Fruit fly (Drosophila melanogaster) whole organism, embryonic: ENCODE results near the gene Tmem214.

ENCODE experiments used
- Ada2b ChIP-seq: fragments of 200-800 bp; sonication (Bioruptor generic); IDR thresholded peaks from 2 replicates; pipeline ENCODE4 v1.3.6; 2022; ENCODE audit warnings: missing biosample characterization, missing genetic modification characterization
- Awh ChIP-seq: fragments of 200-800 bp; sonication (Bioruptor generic); IDR thresholded peaks from 2 replicates; pipeline ENCODE4, ENCODE4 v1.3.6; 2022; ENCODE audit warnings: missing biosample characterization, missing genetic modification characterization
- BtbVII ChIP-seq: fragments of 200-800 bp; sonication (Bioruptor generic); optimal IDR thresholded peaks from 3 replicates; lab custom pipeline; 2017; ENCODE audit warnings: missing biosample characterization, mild to moderate bottlenecking, missing genetic modification characterization
- CG11085 ChIP-seq: fragments of 200-800 bp; sonication (Bioruptor generic); IDR thresholded peaks from 2 replicates; pipeline ENCODE4 v1.3.6; 2022; ENCODE audit warnings: missing biosample characterization, missing genetic modification characterization
- CG11456 ChIP-seq: fragments of 200-800 bp; sonication (Bioruptor generic); IDR thresholded peaks from 3 replicates; pipeline ENCODE4 v1.3.6; 2022; ENCODE audit warnings: missing biosample characterization, missing genetic modification characterization
- CG11560 ChIP-seq: fragments of 200-800 bp; sonication (Bioruptor generic); IDR thresholded peaks from 3 replicates; pipeline ENCODE4 v1.3.6; 2022; ENCODE audit warnings: missing biosample characterization, missing genetic modification characterization
- CG12219 ChIP-seq: fragments of 200-800 bp; sonication (Bioruptor generic); optimal IDR thresholded peaks from 3 replicates; lab custom pipeline; 2018; ENCODE audit warnings: missing biosample characterization, mild to moderate bottlenecking, missing genetic modification characterization
- CG13123 ChIP-seq: fragments of 200-800 bp; sonication (Bioruptor generic); optimal IDR thresholded peaks from 2 replicates; lab custom pipeline; 2016; ENCODE audit warnings: missing biosample characterization, missing genetic modification characterization
- CG13296 ChIP-seq: fragments of 200-800 bp; sonication (Bioruptor generic); optimal IDR thresholded peaks from 3 replicates; lab custom pipeline; 2018; ENCODE audit warnings: missing biosample characterization, mild to moderate bottlenecking, missing genetic modification characterization
- CG13775 ChIP-seq: fragments of 200-800 bp; sonication (Bioruptor generic); optimal IDR thresholded peaks from 3 replicates; lab custom pipeline; 2017; ENCODE audit warnings: missing biosample characterization, mild to moderate bottlenecking, missing genetic modification characterization
- CG1647 ChIP-seq: fragments of 200-800 bp; sonication (Bioruptor generic); optimal IDR thresholded peaks from 3 replicates; lab custom pipeline; 2016; ENCODE audit warnings: missing biosample characterization, missing genetic modification characterization
- CG3163 ChIP-seq: fragments of 200-800 bp; sonication (Bioruptor generic); optimal IDR thresholded peaks from 3 replicates; lab custom pipeline; 2016; ENCODE audit warnings: missing biosample characterization, missing genetic modification characterization
- CG3838 ChIP-seq: fragments of 200-800 bp; sonication (Bioruptor generic); optimal IDR thresholded peaks from 3 replicates; lab custom pipeline; 2016; ENCODE audit warnings: missing biosample characterization, missing genetic modification characterization
- CG4282 ChIP-seq: fragments of 200-800 bp; sonication (Bioruptor generic); optimal IDR thresholded peaks from 2 replicates; lab custom pipeline; 2016; ENCODE audit warnings: missing biosample characterization, missing genetic modification characterization
- CG43689 ChIP-seq: fragments of 200-800 bp; sonication (Bioruptor generic); IDR thresholded peaks from 2 replicates; pipeline ENCODE4 v1.3.6; 2022; ENCODE audit warnings: missing biosample characterization, missing genetic modification characterization
- CG4404 ChIP-seq: fragments of 200-800 bp; sonication (Bioruptor generic); IDR thresholded peaks from 2 replicates; pipeline ENCODE4 v1.3.6; 2022; ENCODE audit warnings: missing biosample characterization, missing genetic modification characterization
- CG4707 ChIP-seq: fragments of 200-800 bp; sonication (Bioruptor generic); optimal IDR thresholded peaks from 2 replicates; lab custom pipeline; 2018; ENCODE audit warnings: missing biosample characterization, mild to moderate bottlenecking, missing genetic modification characterization, moderate library complexity
- CG6272 ChIP-seq: fragments of 200-800 bp; sonication (Bioruptor generic); IDR thresholded peaks from 2 replicates; pipeline ENCODE4 v1.3.6; 2022; ENCODE audit warnings: missing biosample characterization, missing genetic modification characterization
- CG7839 ChIP-seq: fragments of 200-800 bp; sonication (Bioruptor generic); optimal IDR thresholded peaks from 3 replicates; lab custom pipeline; 2018; ENCODE audit warnings: missing biosample characterization, mild to moderate bottlenecking, missing genetic modification characterization, moderate library complexity
- CG7987 ChIP-seq: fragments of 200-800 bp; sonication (Bioruptor generic); optimal IDR thresholded peaks from 2 replicates; lab custom pipeline; 2018; ENCODE audit warnings: missing biosample characterization, mild to moderate bottlenecking, missing genetic modification characterization, moderate library complexity
- CG8478 ChIP-seq: fragments of >200 bp; optimal IDR thresholded peaks from 2 replicates; lab custom pipeline; 2018
- Eip74EF ChIP-seq, 2 experiments: fragments of 200-800 bp in 1 of 2; fragments of >200 bp in 1 of 2; sonication (Bioruptor generic) in 1 of 2; optimal IDR thresholded peaks; 2 replicates each; lab custom pipeline; 2017 to 2019; ENCODE audit warnings: missing biosample characterization in 2 of 2, missing genetic modification characterization in 2 of 2, mild to moderate bottlenecking in 1 of 2, moderate library complexity in 1 of 2
- Hr39 ChIP-seq: fragments of >200 bp; optimal IDR thresholded peaks from 2 replicates; lab custom pipeline; 2017
- Nf-YA ChIP-seq: fragments of 200-800 bp; sonication (Bioruptor generic); IDR thresholded peaks from 2 replicates; pipeline ENCODE4 v1.3.6; 2022; ENCODE audit warnings: missing biosample characterization, missing genetic modification characterization
- Usf ChIP-seq: fragments of 200-800 bp; sonication (Bioruptor generic); optimal IDR thresholded peaks from 2 replicates; lab custom pipeline; 2017; ENCODE audit warnings: missing genotype, missing biosample characterization, missing genetic modification characterization
- amos ChIP-seq: fragments of 200-800 bp; sonication (Bioruptor generic); IDR thresholded peaks from 2 replicates; pipeline ENCODE4 v1.3.6; 2022; ENCODE audit warnings: missing biosample characterization, missing genetic modification characterization; ENCODE audit not compliant: partially characterized antibody
- ase ChIP-seq: fragments of 200-800 bp; sonication (Bioruptor generic); IDR thresholded peaks from 3 replicates; pipeline ENCODE4 v1.3.6; 2022; ENCODE audit warnings: missing biosample characterization, missing genetic modification characterization
- bigmax ChIP-seq: fragments of 200-800 bp; sonication (Bioruptor generic); optimal IDR thresholded peaks from 2 replicates; lab custom pipeline; 2018; ENCODE audit warnings: missing biosample characterization, mild to moderate bottlenecking, missing genetic modification characterization
- caup ChIP-seq: fragments of 200-800 bp; sonication (Bioruptor generic); optimal IDR thresholded peaks from 3 replicates; lab custom pipeline; 2017; ENCODE audit warnings: missing biosample characterization, mild to moderate bottlenecking, missing genetic modification characterization, moderate library complexity; ENCODE audit not compliant: severe bottlenecking
- danr ChIP-seq: fragments of 200-800 bp; sonication (Bioruptor generic); IDR thresholded peaks from 2 replicates; pipeline ENCODE4 v1.3.6; 2022; ENCODE audit warnings: missing biosample characterization, missing genetic modification characterization
- fru ChIP-seq: fragments of >200 bp; optimal IDR thresholded peaks from 2 replicates; lab custom pipeline; 2017
- grn ChIP-seq: fragments of 200-800 bp; sonication (Bioruptor generic); optimal IDR thresholded peaks from 3 replicates; lab custom pipeline; 2017; ENCODE audit warnings: missing biosample characterization, missing genetic modification characterization
- h ChIP-seq: fragments of >200 bp; optimal IDR thresholded peaks from 2 replicates; lab custom pipeline; 2017
- maf-S ChIP-seq: fragments of 200-800 bp; sonication (Bioruptor generic); optimal IDR thresholded peaks from 2 replicates; lab custom pipeline; 2016; ENCODE audit warnings: missing biosample characterization, missing genetic modification characterization
- org-1 ChIP-seq: fragments of 200-800 bp; sonication (Bioruptor generic); optimal IDR thresholded peaks from 2 replicates; lab custom pipeline; 2017; ENCODE audit warnings: missing biosample characterization, missing genetic modification characterization
- otp ChIP-seq: fragments of 200-800 bp; sonication (Bioruptor generic); IDR thresholded peaks from 3 replicates; pipeline ENCODE4, ENCODE4 v1.3.6; 2022; ENCODE audit warnings: missing biosample characterization, missing genetic modification characterization
- peb ChIP-seq: fragments of 200-800 bp; sonication (Bioruptor generic); IDR thresholded peaks from 2 replicates; pipeline ENCODE4 v1.3.6; 2022; ENCODE audit warnings: missing biosample characterization, missing genetic modification characterization
- phol ChIP-seq: fragments of 200-800 bp; sonication (Bioruptor generic); optimal IDR thresholded peaks from 3 replicates; lab custom pipeline; 2018; ENCODE audit warnings: missing biosample characterization, mild to moderate bottlenecking, missing genetic modification characterization, moderate library complexity
- pros ChIP-seq: fragments of 200-800 bp; sonication (Bioruptor generic); optimal IDR thresholded peaks from 3 replicates; lab custom pipeline; 2019; ENCODE audit warnings: missing biosample characterization, mild to moderate bottlenecking, missing genetic modification characterization, moderate library complexity
- psq ChIP-seq: fragments of 200-800 bp; sonication (Bioruptor generic); optimal IDR thresholded peaks from 2 replicates; lab custom pipeline; 2017; ENCODE audit warnings: missing biosample characterization, missing genetic modification characterization
- pum ChIP-seq: fragments of 200-800 bp; sonication (Bioruptor generic); optimal IDR thresholded peaks from 2 replicates; lab custom pipeline; 2016; ENCODE audit warnings: missing biosample characterization, missing genetic modification characterization
- seq ChIP-seq: fragments of 200-800 bp; sonication (Bioruptor generic); IDR thresholded peaks from 2 replicates; pipeline ENCODE4 v1.3.6; 2022; ENCODE audit warnings: missing biosample characterization, missing genetic modification characterization
- sisA ChIP-seq: fragments of 200-800 bp; sonication (Bioruptor generic); IDR thresholded peaks from 2 replicates; pipeline ENCODE4 v1.3.6; 2022; ENCODE audit warnings: missing biosample characterization, missing genetic modification characterization
- sna ChIP-seq: fragments of 200-800 bp; sonication (Bioruptor generic); IDR thresholded peaks from 2 replicates; pipeline ENCODE4 v1.3.6; 2022; ENCODE audit warnings: missing biosample characterization, missing genetic modification characterization; ENCODE audit not compliant: partially characterized antibody
- sqz ChIP-seq: fragments of 200-800 bp; sonication (Bioruptor generic); optimal IDR thresholded peaks from 3 replicates; lab custom pipeline; 2018; ENCODE audit warnings: missing biosample characterization, mild to moderate bottlenecking, missing genetic modification characterization
- stc ChIP-seq: fragments of 200-800 bp; sonication (Bioruptor generic); IDR thresholded peaks from 2 replicates; pipeline ENCODE4 v1.3.6; 2022; ENCODE audit warnings: missing biosample characterization, missing genetic modification characterization
- tin ChIP-seq: fragments of 200-800 bp; sonication (Bioruptor generic); optimal IDR thresholded peaks from 3 replicates; lab custom pipeline; 2016; ENCODE audit warnings: missing biosample characterization, missing genetic modification characterization
- tio ChIP-seq: fragments of 200-800 bp; sonication (Bioruptor generic); optimal IDR thresholded peaks from 2 replicates; lab custom pipeline; 2017; ENCODE audit warnings: missing biosample characterization, missing genetic modification characterization, inconsistent platforms
- tll ChIP-seq, 2 experiments: fragments of 200-800 bp in 1 of 2; fragments of >200 bp in 1 of 2; sonication (Bioruptor generic) in 1 of 2; optimal IDR thresholded peaks; 2 replicates each; lab custom pipeline; 2017 to 2019; ENCODE audit warnings: missing biosample characterization in 2 of 2, missing genetic modification characterization in 2 of 2, mild to moderate bottlenecking in 1 of 2, moderate library complexity in 1 of 2
- tup ChIP-seq: fragments of 200-800 bp; sonication (Bioruptor generic); optimal IDR thresholded peaks from 2 replicates; lab custom pipeline; 2016; ENCODE audit warnings: missing biosample characterization, mild to moderate bottlenecking, missing genetic modification characterization, moderate library complexity
- tx ChIP-seq: fragments of 200-800 bp; sonication (Bioruptor generic); optimal IDR thresholded peaks from 2 replicates; lab custom pipeline; 2016; ENCODE audit warnings: missing biosample characterization, missing genetic modification characterization
- z ChIP-seq: fragments of 200-800 bp; sonication (Bioruptor generic); IDR thresholded peaks from 3 replicates; pipeline ENCODE4 v1.3.6; 2022; ENCODE audit warnings: missing biosample characterization, missing genetic modification characterization

The Tmem214 gene

DNA sequence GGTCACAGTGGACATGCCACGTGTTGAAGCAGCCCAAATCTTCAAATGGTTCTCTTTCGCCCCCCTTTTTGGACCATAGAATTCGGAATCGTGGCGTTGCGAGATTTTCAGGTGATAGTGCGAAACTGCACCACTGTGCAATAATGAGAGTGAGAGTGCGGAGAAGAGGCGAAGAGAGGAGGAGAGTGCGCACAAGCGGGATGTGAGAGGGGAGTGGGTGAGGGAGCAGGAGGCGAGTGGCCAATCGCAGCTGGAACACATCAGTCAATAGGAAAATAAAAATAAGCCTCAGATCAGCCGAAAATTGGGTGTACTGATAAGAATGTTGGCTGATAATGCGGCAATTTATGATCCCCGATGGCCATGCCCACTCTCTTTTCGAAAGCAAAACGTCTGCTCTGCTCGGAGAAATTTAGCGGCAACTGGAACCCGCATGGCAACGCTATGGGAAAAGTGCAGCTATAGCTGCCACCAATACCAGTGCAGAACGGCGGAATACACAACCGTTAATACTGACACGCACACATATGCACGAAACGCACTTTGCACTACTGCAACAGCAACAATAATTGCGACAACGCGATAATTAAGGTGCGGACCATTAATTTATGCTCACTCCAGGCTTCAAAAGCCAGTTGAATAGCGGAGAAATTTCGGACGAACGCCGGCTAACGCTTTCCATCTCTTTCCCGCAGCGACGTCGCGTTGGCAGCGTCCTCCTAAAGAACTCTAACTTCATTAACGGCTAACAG lies 2.6 kb downstream of the Tmem214 start (continued):
- TF ChIP-seq CG4404 (GFP tag; lab: Robert Waterston, UW) (no peak), tup (GFP tag; lab: Kevin White, UChicago) (no peak), org-1 (no peak), tx (GFP tag; lab: Kevin White, UChicago) (peak; percentile 4), CG12219 (GFP tag; lab: Kevin White, UChicago) (no peak), sqz (GFP tag; lab: Kevin White, UChicago) (no peak), CG4707 (GFP tag; lab: Kevin White, UChicago) (peak; percentile 96), maf-S (GFP tag; lab: Kevin White, UChicago) (no peak), CG3838 (GFP tag; lab: Kevin White, UChicago) (no peak), bigmax (GFP tag; lab: Kevin White, UChicago) (no peak), peb (GFP tag; lab: Robert Waterston, UW) (no peak), CG13123 (GFP tag; lab: Kevin White, UChicago) (no peak), z (GFP tag; lab: Robert Waterston, UW) (0 out of 3 replicates have a peak, but pooled peaks have one; percentile 34), CG13775 (GFP tag; lab: Kevin White, UChicago) (no peak), tio (no peak), CG11085 (GFP tag; lab: Robert Waterston, UW) (no peak), CG13296 (GFP tag; lab: Kevin White, UChicago) (no peak), tin (GFP tag; lab: Kevin White, UChicago) (no peak), pum (no peak), BtbVII (GFP tag; lab: Kevin White, UChicago) (no peak), stc (GFP tag; lab: Robert Waterston, UW) (no peak), Eip74EF (GFP tag; optimal IDR thresholded peaks at IDR 0.05; lab: Kevin White, UChicago) (no peak), danr (GFP tag; lab: Robert Waterston, UW) (no peak), h (lab: Kevin White, UChicago) (no peak), CG1647 (GFP tag; lab: Kevin White, UChicago) (no peak), otp (0 out of 3 replicates have a peak, but pooled peaks have one; percentile 24), CG11456 (no peak), CG3163 (GFP tag; lab: Kevin White, UChicago) (no peak), Hr39 (no peak), tll (GFP tag; optimal IDR thresholded peaks at IDR 0.05; lab: Kevin White, UChicago) (no peak), psq (GFP tag; lab: Kevin White, UChicago) (no peak), amos (GFP tag; lab: Robert Waterston, UW) (no peak), CG43689 (no peak), sisA (GFP tag; lab: Robert Waterston, UW) (no peak), CG4282 (GFP tag; lab: Kevin White, UChicago) (peak; percentile 40), Awh (GFP tag; lab: Robert Waterston, UW) (peak; percentile 49), pros (GFP tag; lab: Kevin White, UChicago) (no peak), ase (GFP tag; lab: Robert Waterston, UW) (no peak), phol (tag; lab: Kevin White, UChicago) (no peak), CG7987 (peak; percentile 65), fru (lab: Kevin White, UChicago) (no peak), Nf-YA (GFP tag; lab: Robert Waterston, UW) (0 out of 2 replicates have a peak, but pooled peaks have one; percentile 13), CG11560 (no peak), caup (GFP tag; lab: Kevin White, UChicago) (no peak), Ada2b (GFP tag; lab: Robert Waterston, UW) (no peak), CG8478 (lab: Kevin White, UChicago) (no peak), CG6272 (GFP tag; lab: Robert Waterston, UW) (no peak), CG7839 (tag; lab: Kevin White, UChicago) (no peak), seq (GFP tag; lab: Robert Waterston, UW) (no peak), Usf (no peak), sna (no peak), grn (no peak)
